Worm (Caenorhabditis elegans): ENCODE data around the gene srt-14.
"Not testable (repeated sequence)": the region's sequence is repeated elsewhere in the genome, so short reads cannot be mapped to it uniquely, and the experiment has no call there.

Gene srt-14

ce11 chrV:4216902-4217301 is 39.5 kb downstream of the srt-14 start:
- TF ChIP-seq vab-15 (tag; optimal IDR thresholded peaks at IDR 0.05) (no peak), swsn-7 (tag; optimal IDR thresholded peaks at IDR 0.05) (no peak), ets-5 (GFP tag; IDR thresholded peaks at IDR 0.05) (no peak), nhr-20 (tag; optimal IDR thresholded peaks at IDR 0.05) (no peak), nhr-71 (tag; optimal IDR thresholded peaks at IDR 0.05) (no peak), unc-62 (GFP tag; optimal IDR thresholded peaks at IDR 0.05) (no peak), zag-1 (tag; optimal IDR thresholded peaks at IDR 0.05) (no peak), nhr-76 (tag; optimal IDR thresholded peaks at IDR 0.05) (no peak)

- not testable (repeated sequence) for TF ChIP-seq lin-39 (tag; optimal IDR thresholded peaks at IDR 0.05); C16A3.4 (tag; optimal IDR thresholded peaks at IDR 0.05); nhr-85 (tag)
These were observed 40.5 kb downstream of the srt-14 start, which contains the start of gene H43I07.4 for ce11 chrV:4215856-4216255. Gene H43I07.4 (plus strand): TSS chrV:4216156.

ce11 chrV:4211521-4211920 is 44.9 kb downstream of the srt-14 start:
- TF ChIP-seq ceh-8 (GFP tag; optimal IDR thresholded peaks at IDR 0.05) (no peak), C04F5.9 (tag; optimal IDR thresholded peaks at IDR 0.05) (no peak), ceh-90 (tag; optimal IDR thresholded peaks at IDR 0.05) (no peak), dpl-1 (GFP tag; optimal IDR thresholded peaks at IDR 0.05) (no peak), nhr-76 (tag; optimal IDR thresholded peaks at IDR 0.05) (no peak), egl-27 (tag; optimal IDR thresholded peaks at IDR 0.05) (no peak), fkh-10 (GFP tag; optimal IDR thresholded peaks at IDR 0.05) (peak; percentile 49), ces-1 (GFP tag; optimal IDR thresholded peaks at IDR 0.05) (peak; percentile 25), snu-23 (GFP tag; optimal IDR thresholded peaks at IDR 0.05) (no peak)

- no peak for TF ChIP-seq rnt-1 (tag; optimal IDR thresholded peaks at IDR 0.05)
- no peak for TF ChIP-seq nhr-77 (tag; optimal IDR thresholded peaks at IDR 0.05)
- no peak for TF ChIP-seq lin-39 (tag; optimal IDR thresholded peaks at IDR 0.05)
- no peak for TF ChIP-seq Y116A8C.19 (tag; optimal IDR thresholded peaks at IDR 0.05; ENCODE audit: borderline replicate concordance)
- TF ChIP-seq elt-3 (tag; optimal IDR thresholded peaks at IDR 0.05): no peak
- TF ChIP-seq nhr-76 (tag; optimal IDR thresholded peaks at IDR 0.05): no peak
- no peak for TF ChIP-seq tlp-1 (tag; optimal IDR thresholded peaks at IDR 0.05)
- no peak for TF ChIP-seq unc-130 (tag; optimal IDR thresholded peaks at IDR 0.05)
- TF ChIP-seq irx-1 (tag; optimal IDR thresholded peaks at IDR 0.05): no peak
- no peak for TF ChIP-seq pag-3 (tag; optimal IDR thresholded peaks at IDR 0.05; ENCODE audit: borderline replicate concordance, insufficient read depth)
- TF ChIP-seq mef-2 (tag; optimal IDR thresholded peaks at IDR 0.05): no peak
- TF ChIP-seq ces-1 (GFP tag; optimal IDR thresholded peaks at IDR 0.05): no peak
- no peak for TF ChIP-seq fkh-10 (GFP tag; optimal IDR thresholded peaks at IDR 0.05)
- no peak for TF ChIP-seq mdl-1 (tag; optimal IDR thresholded peaks at IDR 0.05)
- TF ChIP-seq fos-1 (tag; optimal IDR thresholded peaks at IDR 0.05): no peak
- TF ChIP-seq unc-62 (GFP tag; optimal IDR thresholded peaks at IDR 0.05): no peak
These were observed 52.0 kb downstream of the srt-14 start, which contains the start of gene H43I07.1 for ce11 chrV:4204421-4204820. Gene H43I07.1 (plus strand): TSS chrV:4204721.

All from whole organism, L1 larva.